Worm (Caenorhabditis elegans): Measurements from ENCODE around the gene vha-12.
A peak's percentile ranks its signal among the peaks of the same experiment; 100 is the strongest.

The vha-12 gene

DNA sequence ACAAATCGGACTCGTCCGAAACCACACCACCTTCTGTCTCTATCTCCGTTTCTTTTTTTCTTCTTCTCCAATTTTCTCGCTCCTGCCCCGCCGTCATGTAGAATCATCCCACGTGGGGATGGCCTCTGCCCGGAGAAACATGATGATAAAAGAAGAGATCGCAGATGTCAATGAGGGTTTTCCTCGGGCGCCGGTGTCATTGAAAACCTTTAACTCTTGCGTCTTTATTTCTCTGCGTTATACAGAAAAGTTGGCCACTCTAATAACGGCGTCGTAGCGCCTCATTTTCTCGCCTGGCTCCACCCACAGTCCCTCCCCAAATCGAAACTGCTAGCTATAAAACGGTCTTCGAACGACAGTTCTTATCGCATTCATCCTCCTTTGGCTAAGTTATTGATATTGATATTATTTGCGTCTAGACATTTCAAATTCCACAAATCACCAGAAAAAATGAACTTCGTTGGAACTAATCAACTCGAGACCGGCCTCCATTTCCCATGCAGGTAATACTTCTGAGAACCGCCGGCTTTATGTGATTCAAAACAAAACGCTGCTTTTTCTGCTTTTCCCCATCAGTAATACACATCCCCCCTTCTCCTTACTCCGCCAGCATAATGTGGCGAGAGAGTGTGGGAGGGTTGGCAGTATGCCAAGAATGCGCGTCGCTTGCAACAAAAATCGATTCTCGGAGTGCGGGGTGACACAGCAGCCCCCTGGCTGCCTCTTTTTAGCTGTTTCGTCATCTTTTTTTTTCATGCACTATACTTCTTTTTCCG lies 45.7 kb upstream of the vha-12 start (continued):
- TF ChIP-seq aly-2 (tag; optimal IDR thresholded peaks at IDR 0.05) (no peak), tlp-1 (tag; optimal IDR thresholded peaks at IDR 0.05) (no peak), lin-15B (tag; optimal IDR thresholded peaks at IDR 0.05) (no peak), grh-1 (GFP tag; IDR thresholded peaks at IDR 0.05) (0 out of 2 replicates have a peak, but pooled peaks have one; percentile 39), skn-1 (tag; optimal IDR thresholded peaks at IDR 0.05) (peak; percentile 96), ztf-11 (tag; optimal IDR thresholded peaks at IDR 0.05) (peak in 1 of 2 experiments; percentile 16), vab-15 (tag; optimal IDR thresholded peaks at IDR 0.05) (no peak), aha-1 (tag; optimal IDR thresholded peaks at IDR 0.05) (no peak), zag-1 (tag; optimal IDR thresholded peaks at IDR 0.05) (no peak)

ce11 chrX:4146046-4146445 lies 44.8 kb upstream of the vha-12 start:
- TF ChIP-seq Y116A8C.19 (tag; optimal IDR thresholded peaks at IDR 0.05; ENCODE audit: borderline replicate concordance) (no peak), ceh-63 (GFP tag; optimal IDR thresholded peaks at IDR 0.05) (peak; percentile 65), nhr-85 (tag) (peak; percentile 74)

DNA sequence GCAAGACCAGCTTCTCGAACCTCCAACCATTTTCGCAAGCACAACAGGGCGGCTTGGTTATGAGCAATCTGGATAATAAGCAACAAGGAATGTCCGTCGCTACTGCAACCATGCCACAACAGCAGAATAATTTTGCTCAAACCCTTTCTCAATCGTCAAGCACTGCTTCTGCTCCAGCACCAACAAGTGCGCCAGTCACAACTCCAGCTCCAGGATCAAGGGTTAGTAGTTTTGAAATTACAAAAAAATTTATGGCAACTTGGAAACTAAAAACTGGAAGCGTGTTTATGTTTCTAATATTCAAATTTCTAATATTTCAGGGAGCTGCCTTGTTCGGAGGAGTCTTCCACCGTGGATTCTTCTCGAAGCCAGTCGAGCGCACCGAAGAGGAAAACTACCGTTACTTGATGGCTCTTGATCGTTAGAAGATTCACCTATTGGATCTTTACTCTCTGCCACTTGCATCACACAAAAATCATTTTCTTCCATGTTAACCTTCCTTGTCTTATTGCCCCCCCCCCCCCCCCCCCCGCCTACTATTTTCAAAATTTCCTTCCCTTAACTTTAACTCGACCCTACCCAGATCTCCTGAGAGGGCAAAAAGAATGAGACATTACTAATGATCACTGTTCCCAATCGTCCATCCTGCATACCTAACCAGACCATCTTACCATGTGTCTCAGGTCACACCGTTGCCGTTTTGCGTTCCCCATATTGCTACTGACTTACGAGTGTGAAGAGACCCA lies 43.9 kb upstream of the vha-12 start:
- TF ChIP-seq egl-13 (tag; optimal IDR thresholded peaks at IDR 0.05) = no peak
- TF ChIP-seq mep-1 (tag; optimal IDR thresholded peaks at IDR 0.05) = no peak
- TF ChIP-seq fkh-8 (tag; optimal IDR thresholded peaks at IDR 0.05) = no peak
- TF ChIP-seq hpl-2 (GFP tag; optimal IDR thresholded peaks at IDR 0.05) = no peak
- TF ChIP-seq zip-4 (GFP tag; optimal IDR thresholded peaks at IDR 0.05) = peak; percentile 15
- TF ChIP-seq pqm-1 (tag; optimal IDR thresholded peaks at IDR 0.05) = no peak
- no peak for TF ChIP-seq swsn-7 (tag; optimal IDR thresholded peaks at IDR 0.05)
- TF ChIP-seq mab-9 (GFP tag; IDR thresholded peaks at IDR 0.05) = no peak
- no peak for TF ChIP-seq lir-3 (tag; optimal IDR thresholded peaks at IDR 0.05; ENCODE audit: poor library complexity)
- TF ChIP-seq lin-14 (GFP tag; optimal IDR thresholded peaks at IDR 0.05) = no peak
- TF ChIP-seq nhr-47 (tag; optimal IDR thresholded peaks at IDR 0.05) = no peak
- no peak for TF ChIP-seq ceh-82 (tag; optimal IDR thresholded peaks at IDR 0.05)
- no peak for TF ChIP-seq ceh-63 (GFP tag; optimal IDR thresholded peaks at IDR 0.05)
- TF ChIP-seq unc-130 (tag; optimal IDR thresholded peaks at IDR 0.05) = no peak
- TF ChIP-seq nhr-28 (tag; optimal IDR thresholded peaks at IDR 0.05) = no peak
- no peak for TF ChIP-seq C16A3.4 (tag; optimal IDR thresholded peaks at IDR 0.05)
- peak; percentile 53 for TF ChIP-seq nhr-85 (tag)
- no peak for TF ChIP-seq ztf-11 (tag; optimal IDR thresholded peaks at IDR 0.05)
- TF ChIP-seq sup-37 (GFP tag; optimal IDR thresholded peaks at IDR 0.05) = no peak
- no peak for TF ChIP-seq snpc-4 (tag; optimal IDR thresholded peaks at IDR 0.05)
- TF ChIP-seq nhr-71 (tag; optimal IDR thresholded peaks at IDR 0.05) = peak; percentile 12
- TF ChIP-seq nhr-77 (tag; optimal IDR thresholded peaks at IDR 0.05) = no peak
- TF ChIP-seq Y116A8C.19 (tag; optimal IDR thresholded peaks at IDR 0.05; ENCODE audit: borderline replicate concordance) = no peak
- TF ChIP-seq lin-35 (GFP tag; optimal IDR thresholded peaks at IDR 0.05) = no peak
- no peak for TF ChIP-seq nhr-237 (tag; optimal IDR thresholded peaks at IDR 0.05)
- no peak for TF ChIP-seq grh-1 (GFP tag; IDR thresholded peaks at IDR 0.05)
- no peak for TF ChIP-seq elt-2 (tag; optimal IDR thresholded peaks at IDR 0.05)
- no peak for TF ChIP-seq efl-1 (optimal IDR thresholded peaks at IDR 0.05)
- TF ChIP-seq efl-1 (GFP tag; optimal IDR thresholded peaks at IDR 0.05 in 1 of 2) = peak in 1 of 2 experiments; percentile 73
- no peak for TF ChIP-seq xbp-1 (tag; optimal IDR thresholded peaks at IDR 0.05)
- no peak for TF ChIP-seq lin-13 (GFP tag; optimal IDR thresholded peaks at IDR 0.05)
- TF ChIP-seq ceh-8 (GFP tag; optimal IDR thresholded peaks at IDR 0.05) = no peak
- TF ChIP-seq nhr-76 (tag; optimal IDR thresholded peaks at IDR 0.05) = no peak
- TF ChIP-seq elt-3 (tag; optimal IDR thresholded peaks at IDR 0.05) = no peak
- no peak for TF ChIP-seq isw-1 (GFP tag; IDR thresholded peaks at IDR 0.05)
- TF ChIP-seq rnt-1 (tag; optimal IDR thresholded peaks at IDR 0.05) = no peak
- TF ChIP-seq irx-1 (tag; optimal IDR thresholded peaks at IDR 0.05) = no peak
- no peak for TF ChIP-seq tlp-1 (tag; optimal IDR thresholded peaks at IDR 0.05)
- no peak for TF ChIP-seq snu-23 (GFP tag; optimal IDR thresholded peaks at IDR 0.05)
- no peak for TF ChIP-seq pax-3 (tag; optimal IDR thresholded peaks at IDR 0.05)

Data from whole organism, L1 larva.